Fruit fly (Drosophila melanogaster) Kc167 (cell line): ENCODE data around the gene yellow-e3.

Experiments used
- Myc ChIP-seq: fragments of >200 bp; optimal IDR thresholded peaks from 2 replicates; lab custom pipeline; 2017; ENCODE audit warnings: missing external identifiers
- Sin3A ChIP-seq: fragments of >200 bp; optimal IDR thresholded peaks from 2 replicates; lab custom pipeline; 2018; ENCODE audit warnings: missing external identifiers
- h ChIP-seq: fragments of >200 bp; optimal IDR thresholded peaks from 3 replicates; lab custom pipeline; 2018; ENCODE audit warnings: missing external identifiers
- insv ChIP-seq: fragments of >200 bp; optimal IDR thresholded peaks from 3 replicates; lab custom pipeline; 2018; ENCODE audit warnings: missing external identifiers
- psq ChIP-seq: fragments of >200 bp; optimal IDR thresholded peaks from 2 replicates; lab custom pipeline; 2017; ENCODE audit warnings: missing external identifiers
- ttk ChIP-seq: sonication (Bioruptor generic); optimal IDR thresholded peaks from 2 replicates; lab custom pipeline; 2017; ENCODE audit warnings: missing external identifiers

Gene yellow-e3

dm6 chr3R:13404841-13405441, at the start of gene yellow-e3:
TSS of gene yellow-e3 (minus strand) at chr3R:13404870.
- no peak for TF ChIP-seq psq (lab: Kevin White, UChicago)
- no peak for TF ChIP-seq Sin3A (lab: Kevin White, UChicago)
- TF ChIP-seq ttk (lab: Kevin White, UChicago): no peak
- no peak for TF ChIP-seq Myc (lab: Kevin White, UChicago)
- TF ChIP-seq h (lab: Kevin White, UChicago): no peak
- TF ChIP-seq insv: no peak

- TF ChIP-seq ttk (lab: Kevin White, UChicago): no peak
- TF ChIP-seq psq (lab: Kevin White, UChicago): no peak
- no peak for TF ChIP-seq h (lab: Kevin White, UChicago)
- no peak for TF ChIP-seq Sin3A (lab: Kevin White, UChicago)
- TF ChIP-seq Myc (lab: Kevin White, UChicago): no peak
- no peak for TF ChIP-seq insv
Measured at dm6 chr3R:13453955-13454354, 49.3 kb upstream of the yellow-e3 start.

- TF ChIP-seq psq (lab: Kevin White, UChicago): no peak
Measured at dm6 chr3R:13452851-13453255, 48.2 kb upstream of the yellow-e3 start.

dm6 chr3R:13452261-13452660, 47.6 kb upstream of the yellow-e3 start:
- TF ChIP-seq ttk (lab: Kevin White, UChicago) (no peak), Sin3A (lab: Kevin White, UChicago) (no peak), psq (lab: Kevin White, UChicago) (no peak), Myc (lab: Kevin White, UChicago) (no peak), h (lab: Kevin White, UChicago) (no peak)

- no peak for TF ChIP-seq h (lab: Kevin White, UChicago)
- no peak for TF ChIP-seq ttk (lab: Kevin White, UChicago)
- no peak for TF ChIP-seq Sin3A (lab: Kevin White, UChicago)
- TF ChIP-seq Myc (lab: Kevin White, UChicago): no peak
- TF ChIP-seq insv: no peak
- no peak for TF ChIP-seq psq (lab: Kevin White, UChicago)
Measured at dm6 chr3R:13450338-13450737, 45.7 kb upstream of the yellow-e3 start, which contains the start of gene side-IV. TSS of gene side-IV (plus strand) at chr3R:13450590.

- TF ChIP-seq h (lab: Kevin White, UChicago): no peak
- TF ChIP-seq insv: no peak
- no peak for TF ChIP-seq Sin3A (lab: Kevin White, UChicago)
- no peak for TF ChIP-seq Myc (lab: Kevin White, UChicago)
- no peak for TF ChIP-seq ttk (lab: Kevin White, UChicago)
- no peak for TF ChIP-seq psq (lab: Kevin White, UChicago)
Measured at dm6 chr3R:13448354-13448753, 43.7 kb upstream of the yellow-e3 start.

- TF ChIP-seq ttk (lab: Kevin White, UChicago) (no peak), h (lab: Kevin White, UChicago) (no peak), Myc (lab: Kevin White, UChicago) (no peak), psq (lab: Kevin White, UChicago) (no peak), Sin3A (lab: Kevin White, UChicago) (no peak), insv (no peak)
Measured at dm6 chr3R:13446489-13446888, 41.8 kb upstream of the yellow-e3 start.

- no peak for TF ChIP-seq psq (lab: Kevin White, UChicago)
- no peak for TF ChIP-seq Myc (lab: Kevin White, UChicago)
- no peak for TF ChIP-seq h (lab: Kevin White, UChicago)
Measured at dm6 chr3R:13446048-13446447, 41.4 kb upstream of the yellow-e3 start.

dm6 chr3R:13441703-13442102, 37.0 kb upstream of the yellow-e3 start:
- TF ChIP-seq psq (lab: Kevin White, UChicago): no peak
- TF ChIP-seq Sin3A (lab: Kevin White, UChicago): no peak
- TF ChIP-seq h (lab: Kevin White, UChicago): no peak
- no peak for TF ChIP-seq Myc (lab: Kevin White, UChicago)
- TF ChIP-seq ttk (lab: Kevin White, UChicago): no peak
- TF ChIP-seq insv: no peak

dm6 chr3R:13435836-13436235, 31.2 kb upstream of the yellow-e3 start:
- TF ChIP-seq Sin3A (lab: Kevin White, UChicago) (no peak), insv (no peak), psq (lab: Kevin White, UChicago) (no peak)

dm6 chr3R:13434325-13435168, 29.9 kb upstream of the yellow-e3 start, which contains the start of gene yrt:
TSS of gene yrt (minus strand) at chr3R:13434984.
- no peak for TF ChIP-seq Myc (lab: Kevin White, UChicago)
- no peak for TF ChIP-seq h (lab: Kevin White, UChicago)
- no peak for TF ChIP-seq ttk (lab: Kevin White, UChicago)

dm6 chr3R:13433623-13434022, 29.0 kb upstream of the yellow-e3 start:
- TF ChIP-seq psq (lab: Kevin White, UChicago): no peak
- TF ChIP-seq Sin3A (lab: Kevin White, UChicago): no peak
- no peak for TF ChIP-seq h (lab: Kevin White, UChicago)
- TF ChIP-seq ttk (lab: Kevin White, UChicago): no peak
- TF ChIP-seq Myc (lab: Kevin White, UChicago): no peak
- TF ChIP-seq insv: no peak
